Fruit fly (Drosophila melanogaster) whole organism, wandering third instar larva: ENCODE data around the gene Ca-alpha1T.

Experiments used
- CG32264 ChIP-seq: fragments of 200-800 bp; sonication (Bioruptor generic); optimal IDR thresholded peaks from 2 replicates; lab custom pipeline; 2016; ENCODE audit warnings: missing biosample characterization, missing genetic modification characterization
- Hnf4 ChIP-seq: fragments of 200-800 bp; sonication (Bioruptor generic); optimal IDR thresholded peaks from 2 replicates; lab custom pipeline; 2016; ENCODE audit warnings: missing biosample characterization, mild to moderate bottlenecking, missing genetic modification characterization
- br ChIP-seq: fragments of 200-800 bp; sonication (Bioruptor generic); optimal IDR thresholded peaks from 2 replicates; lab custom pipeline; 2016; ENCODE audit warnings: missing biosample characterization, missing genetic modification characterization
- dsf ChIP-seq: sonication (Bioruptor generic); optimal IDR thresholded peaks from 2 replicates; lab custom pipeline; 2016; ENCODE audit warnings: missing biosample characterization, missing genetic modification characterization, borderline replicate concordance
- ey ChIP-seq: fragments of 200-800 bp; sonication (Bioruptor generic); optimal IDR thresholded peaks from 2 replicates; lab custom pipeline; 2016; ENCODE audit warnings: missing biosample characterization, missing genetic modification characterization
- jim ChIP-seq: fragments of 175-275, 200-325 bp; sonication (Bioruptor generic); optimal IDR thresholded peaks from 2 replicates; lab custom pipeline; 2016; ENCODE audit warnings: missing biosample characterization, mild to moderate bottlenecking, missing genetic modification characterization
- pan ChIP-seq: fragments of >200 bp; optimal IDR thresholded peaks from 2 replicates; lab custom pipeline; 2017
- rgr ChIP-seq: fragments of 200-800 bp; sonication (Bioruptor generic); optimal IDR thresholded peaks from 3 replicates; lab custom pipeline; 2016; ENCODE audit warnings: missing biosample characterization, mild to moderate bottlenecking, missing genetic modification characterization
- tai ChIP-seq: sonication (Bioruptor generic); optimal IDR thresholded peaks from 2 replicates; lab custom pipeline; 2016; ENCODE audit warnings: missing biosample characterization, missing genetic modification characterization
- usp ChIP-seq: fragments of >200 bp; optimal IDR thresholded peaks from 2 replicates; lab custom pipeline; 2017; ENCODE audit warnings: missing biosample characterization, missing genetic modification characterization
- woc ChIP-seq: sonication (Bioruptor generic); optimal IDR thresholded peaks from 2 replicates; lab custom pipeline; 2016; ENCODE audit warnings: missing biosample characterization, mild to moderate bottlenecking, missing genetic modification characterization

dm6 chrX:6067281-6068008, 124.8 kb downstream of the Ca-alpha1T start, which contains the start of gene CG5928:
- TF ChIP-seq CG32264 (GFP tag; lab: Kevin White, UChicago) (no peak), br (GFP tag; lab: Kevin White, UChicago) (no peak), tai (no peak), woc (no peak), jim (GFP tag; lab: Kevin White, UChicago) (no peak), Hnf4 (GFP tag; lab: Kevin White, UChicago) (no peak), rgr (no peak), ey (GFP tag; lab: Kevin White, UChicago) (no peak), dsf (GFP tag; lab: Kevin White, UChicago) (no peak), pan (lab: Kevin White, UChicago) (no peak), usp (GFP tag; lab: Kevin White, UChicago) (no peak)
